Worm (Caenorhabditis elegans) whole organism, L1 larva: ENCODE data around the gene ZK1240.9.

Experiments
- C04F5.9 ChIP-seq: sonication (generic microtip); optimal IDR thresholded peaks from 2 replicates; lab custom pipeline; 2016; ENCODE audit warnings: missing genetic modification characterization, missing compliant biosample characterization
- C34B4.2 ChIP-seq: sonication (generic microtip); optimal IDR thresholded peaks from 2 replicates; lab custom pipeline; 2017; ENCODE audit warnings: mild to moderate bottlenecking, missing genetic modification characterization, missing compliant biosample characterization
- aha-1 ChIP-seq: fragments of 150-350 bp; optimal IDR thresholded peaks from 2 replicates; lab custom pipeline; 2014; ENCODE audit warnings: missing biosample characterization, missing genetic modification characterization
- alr-1 ChIP-seq: fragments of 200-800 bp; sonication (Bioruptor generic); optimal IDR thresholded peaks from 2 replicates; lab custom pipeline; 2018; ENCODE audit warnings: borderline replicate concordance, mild to moderate bottlenecking, missing genetic modification characterization, missing compliant biosample characterization
- ama-1 ChIP-seq: fragments of 150-350 bp; optimal IDR thresholded peaks from 2 replicates; lab custom pipeline; 2014
- blmp-1 ChIP-seq: fragments of 150-350 bp; optimal IDR thresholded peaks from 2 replicates; lab custom pipeline; 2014; ENCODE audit warnings: missing biosample characterization, missing genetic modification characterization
- ceh-63 ChIP-seq: fragments of 200-800 bp; sonication (Bioruptor generic); optimal IDR thresholded peaks from 2 replicates; lab custom pipeline; 2018; ENCODE audit warnings: mild to moderate bottlenecking, missing genetic modification characterization, missing compliant biosample characterization
- ceh-88 ChIP-seq: fragments of 200-800 bp; sonication (Bioruptor generic); IDR thresholded peaks from 2 replicates; pipeline ENCODE4 v1.3.6; 2022; ENCODE audit warnings: missing genetic modification characterization, missing compliant biosample characterization
- ceh-90 ChIP-seq: sonication (generic microtip); optimal IDR thresholded peaks from 2 replicates; lab custom pipeline; 2016; ENCODE audit warnings: missing genetic modification characterization, missing compliant biosample characterization
- egl-13 ChIP-seq: sonication (generic microtip); optimal IDR thresholded peaks from 2 replicates; lab custom pipeline; 2016; ENCODE audit warnings: missing genotype, missing genetic modification reagents, missing genetic modification characterization, missing compliant biosample characterization
- egl-27 ChIP-seq, 2 experiments: fragments of 150-350 bp in 1 of 2; sonication (generic microtip); optimal IDR thresholded peaks; 3 replicates each; lab custom pipeline; 2017 to 2018; ENCODE audit warnings: missing biosample characterization in 2 of 2, missing genetic modification characterization in 2 of 2, missing genetic modification reagents in 2 of 2
- elt-2 ChIP-seq: sonication (generic microtip); optimal IDR thresholded peaks from 2 replicates; lab custom pipeline; 2016; ENCODE audit warnings: missing genetic modification characterization, mild to moderate bottlenecking, inconsistent platforms, missing compliant biosample characterization, missing genetic modification reagents
- fkh-4 ChIP-seq: sonication (generic microtip); optimal IDR thresholded peaks from 2 replicates; lab custom pipeline; 2016; ENCODE audit warnings: missing compliant biosample characterization, missing genetic modification characterization, borderline replicate concordance
- fkh-8 ChIP-seq: sonication (generic microtip); optimal IDR thresholded peaks from 2 replicates; lab custom pipeline; 2016; ENCODE audit warnings: mild to moderate bottlenecking, missing genetic modification characterization, missing compliant biosample characterization
- fos-1 ChIP-seq: fragments of 150-350 bp; optimal IDR thresholded peaks from 2 replicates; lab custom pipeline; 2014; ENCODE audit warnings: missing biosample characterization, missing genetic modification characterization
- grh-1 ChIP-seq: fragments of 200-800 bp; sonication (Bioruptor generic); IDR thresholded peaks from 2 replicates; pipeline ENCODE4 v1.3.6; 2022; ENCODE audit warnings: missing genetic modification reagents, missing genetic modification characterization, missing compliant biosample characterization
- hlh-17 ChIP-seq: fragments of 200-800 bp; sonication (Bioruptor generic); optimal IDR thresholded peaks from 2 replicates; lab custom pipeline; 2018; ENCODE audit warnings: missing genetic modification characterization, mild to moderate bottlenecking, missing compliant biosample characterization, moderate library complexity, borderline replicate concordance
- hpl-2 ChIP-seq: fragments of 150-350 bp; optimal IDR thresholded peaks from 2 replicates; lab custom pipeline; 2014; ENCODE audit warnings: missing biosample characterization, missing genetic modification reagents, missing genetic modification characterization
- isw-1 ChIP-seq: fragments of 200-800 bp; sonication (Bioruptor generic); IDR thresholded peaks from 2 replicates; pipeline ENCODE4 v1.3.6; 2022; ENCODE audit warnings: missing genetic modification characterization, missing compliant biosample characterization
- lin-13 ChIP-seq: fragments of 150-350 bp; optimal IDR thresholded peaks from 2 replicates; lab custom pipeline; 2014; ENCODE audit warnings: missing biosample characterization, missing genetic modification reagents, missing genetic modification characterization
- lin-15B ChIP-seq: fragments of 150-350 bp; sonication (generic microtip); optimal IDR thresholded peaks from 3 replicates; lab custom pipeline; 2014; ENCODE audit warnings: missing biosample characterization, missing genetic modification characterization
- lin-35 ChIP-seq, 2 experiments: fragments of 150-350 bp; optimal IDR thresholded peaks; 2 replicates each; lab custom pipeline; 2014; ENCODE audit warnings: missing biosample characterization in 2 of 2, missing genetic modification characterization in 2 of 2, missing genetic modification reagents in 2 of 2
- lin-39 ChIP-seq: fragments of 150-350 bp; optimal IDR thresholded peaks from 2 replicates; lab custom pipeline; 2014; ENCODE audit warnings: missing biosample characterization, missing genetic modification reagents, missing genetic modification characterization
- lir-3 ChIP-seq: sonication (generic microtip); optimal IDR thresholded peaks from 2 replicates; lab custom pipeline; 2016; ENCODE audit warnings: mild to moderate bottlenecking, missing genetic modification characterization, moderate library complexity, missing compliant biosample characterization; ENCODE audit not compliant: poor library complexity
- nhr-11 ChIP-seq: fragments of 150-350 bp; optimal IDR thresholded peaks from 2 replicates; lab custom pipeline; 2014; ENCODE audit warnings: missing biosample characterization, missing genetic modification characterization
- nhr-20 ChIP-seq: sonication (generic microtip); optimal IDR thresholded peaks from 2 replicates; lab custom pipeline; 2016; ENCODE audit warnings: mild to moderate bottlenecking, missing genetic modification characterization, missing compliant biosample characterization
- nhr-237 ChIP-seq: fragments of 150-350 bp; optimal IDR thresholded peaks from 2 replicates; lab custom pipeline; 2014; ENCODE audit warnings: missing biosample characterization, missing genetic modification characterization
- nhr-47 ChIP-seq: sonication (generic microtip); optimal IDR thresholded peaks from 2 replicates; lab custom pipeline; 2016; ENCODE audit warnings: mild to moderate bottlenecking, missing genetic modification characterization, moderate library complexity, missing compliant biosample characterization
- nhr-71 ChIP-seq: sonication (generic microtip); optimal IDR thresholded peaks from 2 replicates; lab custom pipeline; 2016; ENCODE audit warnings: mild to moderate bottlenecking, missing genetic modification characterization, moderate library complexity, missing compliant biosample characterization
- nhr-76 ChIP-seq: sonication (generic microtip); optimal IDR thresholded peaks from 2 replicates; lab custom pipeline; 2017; ENCODE audit warnings: missing biosample characterization, missing genetic modification characterization
- nhr-85 ChIP-seq: sonication (generic microtip); peaks from one replicate; lab custom pipeline; 2016; ENCODE audit warnings: missing genetic modification characterization, inconsistent platforms, missing compliant biosample characterization
- pag-3 ChIP-seq: sonication (generic microtip); optimal IDR thresholded peaks from 2 replicates; lab custom pipeline; 2017; ENCODE audit warnings: missing genetic modification characterization, mild to moderate bottlenecking, missing compliant biosample characterization, antibody characterized with exemption, borderline replicate concordance; ENCODE audit not compliant: insufficient read depth
- pax-3 ChIP-seq: fragments of 200-800 bp; sonication (Bioruptor generic); optimal IDR thresholded peaks from 2 replicates; lab custom pipeline; 2018; ENCODE audit warnings: mild to moderate bottlenecking, missing genetic modification characterization, moderate library complexity, missing compliant biosample characterization
- pqm-1 ChIP-seq: sonication (generic microtip); optimal IDR thresholded peaks from 3 replicates; lab custom pipeline; 2017; ENCODE audit warnings: missing biosample characterization, missing genetic modification characterization
- rnt-1 ChIP-seq: sonication (generic microtip); optimal IDR thresholded peaks from 2 replicates; lab custom pipeline; 2016; ENCODE audit warnings: mild to moderate bottlenecking, missing genetic modification characterization, moderate library complexity, missing compliant biosample characterization
- snpc-4 ChIP-seq: fragments of 150-350 bp; optimal IDR thresholded peaks from 2 replicates; lab custom pipeline; 2014; ENCODE audit warnings: missing biosample characterization, missing genetic modification characterization
- snu-23 ChIP-seq: sonication (generic microtip); optimal IDR thresholded peaks from 2 replicates; lab custom pipeline; 2016; ENCODE audit warnings: missing genetic modification characterization, missing compliant biosample characterization
- sup-37 ChIP-seq: fragments of 200-800 bp; sonication (Bioruptor generic); optimal IDR thresholded peaks from 2 replicates; lab custom pipeline; 2018; ENCODE audit warnings: mild to moderate bottlenecking, missing genetic modification characterization, missing compliant biosample characterization
- unc-130 ChIP-seq: fragments of 150-350 bp; optimal IDR thresholded peaks from 2 replicates; lab custom pipeline; 2017; ENCODE audit warnings: missing biosample characterization, missing genetic modification characterization, inconsistent platforms
- vab-15 ChIP-seq: sonication (generic microtip); optimal IDR thresholded peaks from 2 replicates; lab custom pipeline; 2017; ENCODE audit warnings: missing genotype, mild to moderate bottlenecking, missing genetic modification characterization, missing compliant biosample characterization
- ztf-11 ChIP-seq, 2 experiments: sonication (generic microtip); optimal IDR thresholded peaks; 2 replicates each; lab custom pipeline; 2016 to 2017; ENCODE audit warnings: missing genetic modification characterization in 2 of 2, missing biosample characterization in 1 of 2, missing compliant biosample characterization in 1 of 2
- ztf-4 ChIP-seq: fragments of 150-350 bp; optimal IDR thresholded peaks from 2 replicates; lab custom pipeline; 2014; ENCODE audit warnings: missing biosample characterization, missing genetic modification characterization

ZK1240.9 gene

ce11 chrII:2289441-2289840, 28.5 kb upstream of the ZK1240.9 start (continued):
- no peak for TF ChIP-seq pag-3 (tag; lab: Kevin White, UChicago)
- no peak for TF ChIP-seq nhr-20 (tag; lab: Kevin White, UChicago)
- TF ChIP-seq pax-3 (tag; lab: Kevin White, UChicago): no peak
- TF ChIP-seq fos-1 (tag; lab: Kevin White, UChicago): no peak
- TF ChIP-seq lir-3: no peak
- no peak for TF ChIP-seq hpl-2 (GFP tag; lab: Kevin White, UChicago)
- no peak for TF ChIP-seq nhr-11
- no peak for TF ChIP-seq lin-13 (GFP tag; lab: Kevin White, UChicago)
- no peak for TF ChIP-seq lin-39
- TF ChIP-seq ceh-63 (GFP tag; lab: Kevin White, UChicago): no peak
- no peak for TF ChIP-seq nhr-237 (tag; lab: Kevin White, UChicago)
- no peak for TF ChIP-seq nhr-76 (tag; lab: Kevin White, UChicago)
- TF ChIP-seq ztf-4 (tag; lab: Kevin White, UChicago): no peak
- TF ChIP-seq snu-23 (GFP tag; lab: Kevin White, UChicago): no peak
- no peak for TF ChIP-seq ceh-88 (GFP tag; lab: Robert Waterston, UW)
- TF ChIP-seq ztf-11 (tag; optimal IDR thresholded peaks at IDR 0.05; lab: Kevin White, UChicago): no peak
- no peak for TF ChIP-seq ceh-90 (tag; lab: Kevin White, UChicago)
- TF ChIP-seq blmp-1 (tag; lab: Kevin White, UChicago): no peak
- TF ChIP-seq egl-13 (tag; lab: Kevin White, UChicago): no peak
- TF ChIP-seq fkh-8 (tag; lab: Kevin White, UChicago): no peak
- TF ChIP-seq alr-1 (tag; lab: Kevin White, UChicago): no peak
- no peak for TF ChIP-seq ama-1 (lab: Kevin White, UChicago)
- no peak for TF ChIP-seq grh-1 (GFP tag; lab: Robert Waterston, UW)
- TF ChIP-seq isw-1 (GFP tag; lab: Robert Waterston, UW): peak; percentile 42
- no peak for TF ChIP-seq unc-130 (tag; lab: Kevin White, UChicago)
- no peak for TF ChIP-seq fkh-4 (tag; lab: Kevin White, UChicago)
- TF ChIP-seq sup-37 (GFP tag; lab: Kevin White, UChicago): no peak
- TF ChIP-seq vab-15 (tag; lab: Kevin White, UChicago): no peak
- no peak for TF ChIP-seq nhr-85 (tag; lab: Kevin White, UChicago)

ce11 chrII:2292027-2292426, 26.0 kb upstream of the ZK1240.9 start, which contains the start of gene K09F6.7:
Gene K09F6.7 (minus strand): TSS chrII:2292127.
- no peak for TF ChIP-seq lin-35 (GFP tag; optimal IDR thresholded peaks at IDR 0.05; lab: Kevin White, UChicago)
- TF ChIP-seq lin-13 (GFP tag; lab: Kevin White, UChicago): no peak
- TF ChIP-seq snpc-4 (tag; lab: Kevin White, UChicago): no peak
- TF ChIP-seq rnt-1 (tag; lab: Kevin White, UChicago): no peak
- TF ChIP-seq sup-37 (GFP tag; lab: Kevin White, UChicago): no peak
- TF ChIP-seq lin-15B (tag; lab: Kevin White, UChicago): no peak
- TF ChIP-seq lin-39: no peak
- TF ChIP-seq egl-27 (tag; optimal IDR thresholded peaks at IDR 0.05; lab: Kevin White, UChicago): no peak
- no peak for TF ChIP-seq pqm-1 (tag; lab: Kevin White, UChicago)
- TF ChIP-seq ama-1 (lab: Kevin White, UChicago): no peak
- no peak for TF ChIP-seq hlh-17 (GFP tag; lab: Kevin White, UChicago)
- no peak for TF ChIP-seq snu-23 (GFP tag; lab: Kevin White, UChicago)

- no peak for TF ChIP-seq ceh-88 (GFP tag; lab: Robert Waterston, UW)
- TF ChIP-seq elt-2: peak; percentile 5
- no peak for TF ChIP-seq C04F5.9 (tag; lab: Kevin White, UChicago)
- TF ChIP-seq C34B4.2: no peak
- TF ChIP-seq pqm-1 (tag; lab: Kevin White, UChicago): no peak
- TF ChIP-seq vab-15 (tag; lab: Kevin White, UChicago): no peak
- TF ChIP-seq aha-1 (tag; lab: Kevin White, UChicago): no peak
- TF ChIP-seq nhr-47 (tag; lab: Kevin White, UChicago): no peak
- TF ChIP-seq nhr-71 (tag; lab: Kevin White, UChicago): no peak
Measured at ce11 chrII:2292549-2292948, 25.4 kb upstream of the ZK1240.9 start.
